Fruit fly (Drosophila melanogaster) whole organism, embryonic: ENCODE results near the gene eca.

Experiments
- Ada2b ChIP-seq: fragments of 200-800 bp; sonication (Bioruptor generic); IDR thresholded peaks from 2 replicates; pipeline ENCODE4 v1.3.6; 2022; ENCODE audit warnings: missing biosample characterization, missing genetic modification characterization
- CG11695 ChIP-seq: fragments of 200-800 bp; sonication (Bioruptor generic); IDR thresholded peaks from 3 replicates; pipeline ENCODE4 v1.3.6; 2022; ENCODE audit warnings: missing biosample characterization, missing genetic modification characterization
- CG13123 ChIP-seq: fragments of 200-800 bp; sonication (Bioruptor generic); optimal IDR thresholded peaks from 2 replicates; lab custom pipeline; 2016; ENCODE audit warnings: missing biosample characterization, missing genetic modification characterization
- CG14050 ChIP-seq: fragments of 200-800 bp; sonication (Bioruptor generic); IDR thresholded peaks from 3 replicates; pipeline ENCODE4 v1.3.6; 2022; ENCODE audit warnings: missing biosample characterization, missing genetic modification characterization
- CG14710 ChIP-seq: fragments of 200-800 bp; sonication (Bioruptor generic); optimal IDR thresholded peaks from 3 replicates; lab custom pipeline; 2019; ENCODE audit warnings: missing biosample characterization, mild to moderate bottlenecking, missing genetic modification characterization, moderate library complexity
- CG15073 ChIP-seq: fragments of 200-800 bp; sonication (Bioruptor generic); optimal IDR thresholded peaks from 2 replicates; lab custom pipeline; 2016; ENCODE audit warnings: missing biosample characterization, missing genetic modification characterization
- CG15269 ChIP-seq: fragments of 200-800 bp; sonication (Bioruptor generic); optimal IDR thresholded peaks from 2 replicates; lab custom pipeline; 2018; ENCODE audit warnings: missing biosample characterization, mild to moderate bottlenecking, missing genetic modification characterization, moderate library complexity
- CG1529 ChIP-seq: fragments of 200-800 bp; sonication (Bioruptor generic); optimal IDR thresholded peaks from 3 replicates; lab custom pipeline; 2018; ENCODE audit warnings: missing biosample characterization, missing genetic modification characterization
- CG17186 ChIP-seq: fragments of 200-800 bp; sonication (Bioruptor generic); optimal IDR thresholded peaks from 3 replicates; lab custom pipeline; 2017; ENCODE audit warnings: missing biosample characterization, missing genetic modification reagents, missing genetic modification characterization
- CG17612 ChIP-seq: fragments of 200-800 bp; sonication (Bioruptor generic); IDR thresholded peaks from 2 replicates; pipeline ENCODE4 v1.3.6; 2022; ENCODE audit warnings: missing biosample characterization, missing genetic modification characterization
- CG42726 ChIP-seq: fragments of 200-800 bp; sonication (Bioruptor generic); IDR thresholded peaks from 2 replicates; pipeline ENCODE4 v1.3.6; 2022; ENCODE audit warnings: missing biosample characterization, missing genetic modification characterization; ENCODE audit not compliant: partially characterized antibody
- CG43689 ChIP-seq: fragments of 200-800 bp; sonication (Bioruptor generic); IDR thresholded peaks from 2 replicates; pipeline ENCODE4 v1.3.6; 2022; ENCODE audit warnings: missing biosample characterization, missing genetic modification characterization
- CG4404 ChIP-seq: fragments of 200-800 bp; sonication (Bioruptor generic); IDR thresholded peaks from 2 replicates; pipeline ENCODE4 v1.3.6; 2022; ENCODE audit warnings: missing biosample characterization, missing genetic modification characterization
- CG5953 ChIP-seq: fragments of 200-800 bp; sonication (Bioruptor generic); IDR thresholded peaks from 2 replicates; pipeline ENCODE4 v1.3.6; 2022; ENCODE audit warnings: missing biosample characterization, missing genetic modification characterization
- CG6791 ChIP-seq: fragments of 200-800 bp; sonication (Bioruptor generic); IDR thresholded peaks from 3 replicates; pipeline ENCODE4 v1.3.6; 2022; ENCODE audit warnings: missing biosample characterization, missing genetic modification characterization; ENCODE audit not compliant: partially characterized antibody
- CG7745 ChIP-seq: fragments of 200-800 bp; sonication (Bioruptor generic); optimal IDR thresholded peaks from 2 replicates; lab custom pipeline; 2018; ENCODE audit warnings: missing biosample characterization, mild to moderate bottlenecking, missing genetic modification characterization, moderate library complexity
- CG7963 ChIP-seq: fragments of 200-800 bp; sonication (Bioruptor generic); IDR thresholded peaks from 3 replicates; pipeline ENCODE4 v1.3.6; 2022; ENCODE audit warnings: missing biosample characterization, missing genetic modification characterization; ENCODE audit not compliant: partially characterized antibody
- CG8281 ChIP-seq: fragments of 200-800 bp; sonication (Bioruptor generic); optimal IDR thresholded peaks from 2 replicates; lab custom pipeline; 2018; ENCODE audit warnings: missing biosample characterization, mild to moderate bottlenecking, missing genetic modification characterization, moderate library complexity
- CG8944 ChIP-seq: fragments of 200-800 bp; sonication (Bioruptor generic); optimal IDR thresholded peaks from 3 replicates; lab custom pipeline; 2016; ENCODE audit warnings: missing biosample characterization, missing genetic modification characterization
- CG9437 ChIP-seq: fragments of 200-800 bp; sonication (Bioruptor generic); optimal IDR thresholded peaks from 2 replicates; lab custom pipeline; 2018; ENCODE audit warnings: missing biosample characterization, mild to moderate bottlenecking, missing genetic modification characterization
- CG9727 ChIP-seq: fragments of 200-800 bp; sonication (Bioruptor generic); optimal IDR thresholded peaks from 3 replicates; lab custom pipeline; 2017; ENCODE audit warnings: missing biosample characterization, mild to moderate bottlenecking, missing genetic modification characterization
- CHES-1-like ChIP-seq: fragments of 200-800 bp; sonication (Bioruptor generic); optimal IDR thresholded peaks from 2 replicates; lab custom pipeline; 2016; ENCODE audit warnings: missing biosample characterization, missing genetic modification characterization
- D19B ChIP-seq: fragments of 200-800 bp; sonication (Bioruptor generic); optimal IDR thresholded peaks from 2 replicates; lab custom pipeline; 2017; ENCODE audit warnings: missing biosample characterization, mild to moderate bottlenecking, missing genetic modification characterization
- Drgx ChIP-seq: fragments of 200-800 bp; sonication (Bioruptor generic); IDR thresholded peaks from 2 replicates; pipeline ENCODE4 v1.3.6; 2022; ENCODE audit warnings: missing biosample characterization, missing genetic modification characterization
- HHEX ChIP-seq: fragments of 200-800 bp; sonication (Bioruptor generic); optimal IDR thresholded peaks from 3 replicates; lab custom pipeline; 2017; ENCODE audit warnings: missing biosample characterization, mild to moderate bottlenecking, missing genetic modification characterization, missing genetic modification reagents
- Mrtf ChIP-seq: fragments of 200-800 bp; sonication (Bioruptor generic); IDR thresholded peaks from 3 replicates; pipeline ENCODE4 v1.3.6; 2022; ENCODE audit warnings: missing biosample characterization, missing genetic modification characterization
- Myb ChIP-seq: fragments of 200-800 bp; sonication (Bioruptor generic); optimal IDR thresholded peaks from 2 replicates; lab custom pipeline; 2016; ENCODE audit warnings: missing biosample characterization, missing genetic modification characterization
- Stat92E ChIP-seq, 3 experiments: fragments of >200 bp in 2 of 3; fragments of 200-800 bp in 1 of 3; sonication (Bioruptor generic) in 1 of 3; optimal IDR thresholded peaks; 2 replicates each; lab custom pipeline; 2017 to 2019; ENCODE audit warnings: missing biosample characterization in 3 of 3, missing genetic modification characterization in 3 of 3, mild to moderate bottlenecking in 1 of 3, moderate library complexity in 1 of 3
- Taf1 ChIP-seq: fragments of 200-800 bp; sonication (Bioruptor generic); IDR thresholded peaks from 2 replicates; pipeline ENCODE4 v1.3.6; 2022; ENCODE audit warnings: missing biosample characterization, missing genetic modification characterization
- cato ChIP-seq: fragments of 200-800 bp; sonication (Bioruptor generic); optimal IDR thresholded peaks from 2 replicates; lab custom pipeline; 2016; ENCODE audit warnings: missing biosample characterization, missing genetic modification characterization, borderline replicate concordance
- da ChIP-seq: fragments of 200-800 bp; sonication (Bioruptor generic); optimal IDR thresholded peaks from 2 replicates; lab custom pipeline; 2016; ENCODE audit warnings: missing biosample characterization, missing genetic modification characterization
- dan ChIP-seq: fragments of 200-800 bp; sonication (Bioruptor generic); IDR thresholded peaks from 2 replicates; pipeline ENCODE4 v1.3.6; 2022; ENCODE audit warnings: missing biosample characterization, missing genetic modification characterization
- dimm ChIP-seq: fragments of 200-800 bp; sonication (Bioruptor generic); IDR thresholded peaks from 2 replicates; pipeline ENCODE4 v1.3.6; 2022; ENCODE audit warnings: missing biosample characterization, missing genetic modification characterization
- disco-r ChIP-seq: fragments of 200-800 bp; sonication (Bioruptor generic); optimal IDR thresholded peaks from 2 replicates; lab custom pipeline; 2016; ENCODE audit warnings: missing biosample characterization, missing genetic modification characterization
- eve ChIP-seq, 2 experiments: fragments of >200 bp; optimal IDR thresholded peaks; 2 replicates each; lab custom pipeline; 2017; ENCODE audit warnings: missing biosample characterization in 2 of 2, missing genetic modification characterization in 2 of 2
- gce ChIP-seq: fragments of 200-800 bp; sonication (Bioruptor generic); IDR thresholded peaks from 3 replicates; pipeline ENCODE4 v1.3.6; 2022; ENCODE audit warnings: missing biosample characterization, missing genetic modification characterization
- gfzf ChIP-seq: fragments of 200-800 bp; sonication (Bioruptor generic); optimal IDR thresholded peaks from 2 replicates; lab custom pipeline; 2016; ENCODE audit warnings: missing biosample characterization, mild to moderate bottlenecking, missing genetic modification characterization, moderate library complexity
- h ChIP-seq: fragments of >200 bp; optimal IDR thresholded peaks from 2 replicates; lab custom pipeline; 2017
- hb ChIP-seq: fragments of 200-800 bp; sonication (Bioruptor generic); IDR thresholded peaks from 3 replicates; pipeline ENCODE4 v1.3.6; 2022; ENCODE audit warnings: missing biosample characterization, missing genetic modification characterization; ENCODE audit not compliant: partially characterized antibody
- hth ChIP-seq: fragments of >200 bp; optimal IDR thresholded peaks from 2 replicates; lab custom pipeline; 2017; ENCODE audit warnings: inconsistent platforms
- ind ChIP-seq: fragments of 200-800 bp; sonication (Bioruptor generic); optimal IDR thresholded peaks from 3 replicates; lab custom pipeline; 2016; ENCODE audit warnings: missing biosample characterization, missing genetic modification characterization
- kay ChIP-seq: fragments of 200-800 bp; sonication (Bioruptor generic); optimal IDR thresholded peaks from 2 replicates; lab custom pipeline; 2016; ENCODE audit warnings: missing biosample characterization, missing genetic modification characterization
- ken ChIP-seq: fragments of 200-800 bp; sonication (Bioruptor generic); IDR thresholded peaks from 3 replicates; pipeline ENCODE4 v1.3.6; 2022; ENCODE audit warnings: missing biosample characterization, missing genetic modification characterization
- maf-S ChIP-seq: fragments of 200-800 bp; sonication (Bioruptor generic); optimal IDR thresholded peaks from 2 replicates; lab custom pipeline; 2016; ENCODE audit warnings: missing biosample characterization, missing genetic modification characterization
- pros ChIP-seq: fragments of 200-800 bp; sonication (Bioruptor generic); optimal IDR thresholded peaks from 3 replicates; lab custom pipeline; 2019; ENCODE audit warnings: missing biosample characterization, mild to moderate bottlenecking, missing genetic modification characterization, moderate library complexity
- ranshi ChIP-seq: fragments of 200-800 bp; sonication (Bioruptor generic); IDR thresholded peaks from 2 replicates; pipeline ENCODE4 v1.3.6; 2022; ENCODE audit warnings: missing biosample characterization, missing genetic modification characterization
- repo ChIP-seq: fragments of 200-800 bp; sonication (Bioruptor generic); optimal IDR thresholded peaks from 2 replicates; lab custom pipeline; 2016; ENCODE audit warnings: missing biosample characterization, missing genetic modification characterization
- trh ChIP-seq: fragments of 200-800 bp; sonication (Bioruptor generic); optimal IDR thresholded peaks from 2 replicates; lab custom pipeline; 2016; ENCODE audit warnings: missing biosample characterization, missing genetic modification characterization
- ttk ChIP-seq: fragments of 200-800 bp; sonication (Bioruptor generic); IDR thresholded peaks from 2 replicates; pipeline ENCODE4 v2.1.2; 2022; ENCODE audit warnings: missing biosample characterization, missing genetic modification characterization
- twi ChIP-seq: fragments of 200-800 bp; optimal IDR thresholded peaks from 2 replicates; lab custom pipeline; 2019; ENCODE audit warnings: missing biosample characterization, mild to moderate bottlenecking, missing genetic modification characterization, moderate library complexity
- yki ChIP-seq: fragments of >200 bp; optimal IDR thresholded peaks from 3 replicates; lab custom pipeline; 2018
- zen2 ChIP-seq: fragments of 200-800 bp; sonication (Bioruptor generic); IDR thresholded peaks from 3 replicates; pipeline ENCODE4 v1.3.6; 2022; ENCODE audit warnings: missing biosample characterization, missing genetic modification characterization; ENCODE audit not compliant: partially characterized antibody

eca gene

DNA sequence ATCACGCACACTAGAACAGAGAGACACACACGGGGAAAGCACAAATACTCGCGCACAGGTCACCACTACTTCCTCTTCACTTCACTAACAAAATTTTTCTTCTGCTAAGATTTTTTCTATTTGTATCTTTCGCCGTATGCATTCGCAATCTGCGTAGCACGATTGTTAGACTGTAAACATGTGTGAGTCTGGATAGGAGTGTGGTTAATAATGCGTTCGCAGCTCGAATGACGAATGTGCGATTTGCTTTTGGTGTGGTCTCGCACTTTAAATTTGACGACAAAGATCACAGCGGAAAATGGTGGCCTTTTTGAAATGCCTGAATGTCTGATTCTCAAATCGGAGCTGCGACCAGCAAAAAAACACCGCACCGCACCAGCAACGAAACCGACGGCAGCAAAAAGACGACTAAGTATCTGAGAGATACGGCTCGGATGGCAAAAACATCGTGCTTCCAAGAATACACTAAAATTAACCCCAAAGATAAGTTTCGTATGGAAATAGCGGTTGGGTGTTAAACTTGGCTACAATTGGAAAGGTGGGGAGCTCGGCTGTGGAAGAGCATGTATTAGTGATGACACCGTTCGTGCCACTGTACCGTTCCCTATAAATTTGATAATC lies 19.8 kb upstream of the eca start, which contains the start of gene Unc-115a (continued):
- TF ChIP-seq CG8281 (no peak), kay (GFP tag; lab: Kevin White, UChicago) (peak; percentile 38), CG9437 (GFP tag; lab: Kevin White, UChicago) (no peak), Taf1 (GFP tag; lab: Robert Waterston, UW) (no peak), eve (GFP tag; optimal IDR thresholded peaks at IDR 0.05; lab: Kevin White, UChicago) (no peak), ranshi (GFP tag; lab: Robert Waterston, UW) (no peak), hth (no peak), Drgx (GFP tag; lab: Robert Waterston, UW) (no peak), CG6791 (GFP tag; lab: Robert Waterston, UW) (no peak), CG15269 (tag; lab: Kevin White, UChicago) (no peak), disco-r (GFP tag; lab: Kevin White, UChicago) (no peak), repo (GFP tag; lab: Kevin White, UChicago) (peak; percentile 61), CG9727 (peak; percentile 52), yki (lab: Kevin White, UChicago) (no peak), dimm (no peak), CG7745 (tag; lab: Kevin White, UChicago) (no peak), CHES-1-like (GFP tag; lab: Kevin White, UChicago) (peak; percentile 71), CG17186 (GFP tag; lab: Kevin White, UChicago) (peak; percentile 2), cato (GFP tag; lab: Kevin White, UChicago) (no peak), Myb (peak; percentile 72), CG5953 (no peak), CG13123 (GFP tag; lab: Kevin White, UChicago) (no peak), Stat92E (GFP tag; optimal IDR thresholded peaks at IDR 0.05; lab: Kevin White, UChicago) (peak in 1 of 3 experiments; percentile 53), ken (GFP tag; lab: Robert Waterston, UW) (no peak), dan (no peak), HHEX (GFP tag; lab: Kevin White, UChicago) (no peak), Ada2b (GFP tag; lab: Robert Waterston, UW) (no peak), ind (GFP tag; lab: Kevin White, UChicago) (no peak), CG43689 (no peak), h (lab: Kevin White, UChicago) (no peak), maf-S (GFP tag; lab: Kevin White, UChicago) (peak; percentile 31), D19B (GFP tag; lab: Kevin White, UChicago) (no peak), ttk (GFP tag; lab: Robert Waterston, UW) (no peak), Mrtf (GFP tag; lab: Robert Waterston, UW) (no peak), CG1529 (GFP tag; lab: Kevin White, UChicago) (no peak), CG17612 (GFP tag; lab: Robert Waterston, UW) (no peak), gfzf (GFP tag; lab: Kevin White, UChicago) (peak; percentile 98), CG8944 (peak; percentile 42), CG42726 (no peak), CG14710 (tag; lab: Kevin White, UChicago) (peak; percentile 75), CG14050 (GFP tag; lab: Robert Waterston, UW) (no peak), pros (peak; percentile 97), CG11695 (GFP tag; lab: Robert Waterston, UW) (no peak), trh (GFP tag; lab: Kevin White, UChicago) (no peak), CG4404 (GFP tag; lab: Robert Waterston, UW) (no peak), zen2 (GFP tag; lab: Robert Waterston, UW) (no peak), hb (GFP tag; lab: Robert Waterston, UW) (no peak), CG15073 (GFP tag; lab: Kevin White, UChicago) (no peak), CG7963 (GFP tag; lab: Robert Waterston, UW) (no peak), gce (GFP tag; lab: Robert Waterston, UW) (no peak), twi (tag; lab: Kevin White, UChicago) (no peak), da (peak; percentile 32)
